Fruit fly (Drosophila melanogaster): ENCODE data around the gene Src64B.
A peak's percentile ranks its signal among the peaks of the same experiment; 100 is the strongest.

The Src64B gene

dm6 chr3L:4611311-4611710 lies 14.7 kb downstream of the Src64B start:
- no peak for TF ChIP-seq noc (tag; optimal IDR thresholded peaks at IDR 0.05)

dm6 chr3L:4607653-4608052 lies 18.3 kb downstream of the Src64B start:
- no peak for TF ChIP-seq noc (tag; optimal IDR thresholded peaks at IDR 0.05)

- no peak for TF ChIP-seq noc (tag; optimal IDR thresholded peaks at IDR 0.05)
Observed at dm6 chr3L:4606739-4607428, 19.1 kb downstream of the Src64B start.

- no peak for TF ChIP-seq noc (tag; optimal IDR thresholded peaks at IDR 0.05)
Observed at dm6 chr3L:4603439-4603838, 22.6 kb downstream of the Src64B start.

dm6 chr3L:4602333-4602732 lies 23.7 kb downstream of the Src64B start:
- TF ChIP-seq noc (tag; optimal IDR thresholded peaks at IDR 0.05): no peak

dm6 chr3L:4599747-4600146 lies 26.2 kb downstream of the Src64B start:
- no peak for TF ChIP-seq noc (tag; optimal IDR thresholded peaks at IDR 0.05)

dm6 chr3L:4590051-4590450 lies 35.9 kb downstream of the Src64B start:
- TF ChIP-seq noc (tag; optimal IDR thresholded peaks at IDR 0.05): no peak

dm6 chr3L:4575392-4575791 lies 50.6 kb downstream of the Src64B start:
- no peak for TF ChIP-seq noc (tag; optimal IDR thresholded peaks at IDR 0.05)

- TF ChIP-seq noc (tag; optimal IDR thresholded peaks at IDR 0.05): no peak
Observed at dm6 chr3L:4574439-4574838, 51.6 kb downstream of the Src64B start.

- no peak for TF ChIP-seq noc (tag; optimal IDR thresholded peaks at IDR 0.05)
Observed at dm6 chr3L:4556831-4557355, 69.1 kb downstream of the Src64B start.

- TF ChIP-seq noc (tag; optimal IDR thresholded peaks at IDR 0.05): no peak
Observed at dm6 chr3L:4555787-4556186, 70.2 kb downstream of the Src64B start, which contains the start of gene CG42540. Gene CG42540, plus strand, starts transcription at chr3L:4556087.

- TF ChIP-seq noc (tag; optimal IDR thresholded peaks at IDR 0.05): no peak
Observed at dm6 chr3L:4555136-4555535, 70.9 kb downstream of the Src64B start, which contains the start of gene CG33777. Gene CG33777, minus strand, starts transcription at chr3L:4555236.

- TF ChIP-seq noc (tag; optimal IDR thresholded peaks at IDR 0.05): no peak
Observed at dm6 chr3L:4554216-4554615, 71.8 kb downstream of the Src64B start.

dm6 chr3L:4553395-4553794 lies 72.6 kb downstream of the Src64B start:
- TF ChIP-seq noc (tag; optimal IDR thresholded peaks at IDR 0.05): no peak

- no peak for TF ChIP-seq noc (tag; optimal IDR thresholded peaks at IDR 0.05)
Observed at dm6 chr3L:4551810-4552209, 74.2 kb downstream of the Src64B start.

- peak; percentile 7 for TF ChIP-seq noc (tag; optimal IDR thresholded peaks at IDR 0.05)
Observed at dm6 chr3L:4550153-4550802, 75.7 kb downstream of the Src64B start.

- TF ChIP-seq noc (tag; optimal IDR thresholded peaks at IDR 0.05): no peak
Observed at dm6 chr3L:4549341-4549740, 76.7 kb downstream of the Src64B start.
